Worm (Caenorhabditis elegans): Measurements from ENCODE around the gene suex-2.

- TF ChIP-seq fkh-6 (tag; optimal IDR thresholded peaks at IDR 0.05) (no peak), pha-2 (tag; optimal IDR thresholded peaks at IDR 0.05) (no peak), ama-1 (optimal IDR thresholded peaks at IDR 0.05) (no peak), che-1 (tag; optimal IDR thresholded peaks at IDR 0.05) (no peak), ets-4 (tag; optimal IDR thresholded peaks at IDR 0.05) (no peak), eyg-1 (tag; optimal IDR thresholded peaks at IDR 0.05) (no peak), ceh-14 (tag; optimal IDR thresholded peaks at IDR 0.05) (no peak), elt-2 (tag; optimal IDR thresholded peaks at IDR 0.05) (no peak), fkh-10 (GFP tag; optimal IDR thresholded peaks at IDR 0.05) (no peak), ceh-22 (tag; optimal IDR thresholded peaks at IDR 0.05) (no peak), elt-4 (tag; optimal IDR thresholded peaks at IDR 0.05) (no peak), hlh-8 (tag; optimal IDR thresholded peaks at IDR 0.05) (no peak), dve-1 (tag; optimal IDR thresholded peaks at IDR 0.05) (no peak), hlh-30 (tag; optimal IDR thresholded peaks at IDR 0.05; ENCODE audit: insufficient read depth) (no peak)
Observed at ce11 chrIV:8926511-8926910, 41.6 kb upstream of the suex-2 start.

Data from whole organism, late embryonic.